Worm (Caenorhabditis elegans): ENCODE measurements around the gene F33C8.2.

Gene F33C8.2

ce11 chrX:14771682-14772081 lies 50.5 kb downstream of the F33C8.2 start, which contains the start of gene Y16B4A.2:
TSS of gene Y16B4A.2 (minus strand) at chrX:14771851.
- no peak for TF ChIP-seq lin-32 (GFP tag; optimal IDR thresholded peaks at IDR 0.05)
- TF ChIP-seq mep-1 (tag; optimal IDR thresholded peaks at IDR 0.05) = no peak
- no peak for TF ChIP-seq bed-3 (GFP tag; optimal IDR thresholded peaks at IDR 0.05)
- no peak for TF ChIP-seq mab-5 (tag; optimal IDR thresholded peaks at IDR 0.05)
- no peak for TF ChIP-seq drap-1 (GFP tag; optimal IDR thresholded peaks at IDR 0.05)
- TF ChIP-seq M03D4.4 (tag; optimal IDR thresholded peaks at IDR 0.05) = no peak
- no peak for TF ChIP-seq pha-4 (tag; optimal IDR thresholded peaks at IDR 0.05)
- no peak for TF ChIP-seq ceh-43 (GFP tag; optimal IDR thresholded peaks at IDR 0.05)

DNA sequence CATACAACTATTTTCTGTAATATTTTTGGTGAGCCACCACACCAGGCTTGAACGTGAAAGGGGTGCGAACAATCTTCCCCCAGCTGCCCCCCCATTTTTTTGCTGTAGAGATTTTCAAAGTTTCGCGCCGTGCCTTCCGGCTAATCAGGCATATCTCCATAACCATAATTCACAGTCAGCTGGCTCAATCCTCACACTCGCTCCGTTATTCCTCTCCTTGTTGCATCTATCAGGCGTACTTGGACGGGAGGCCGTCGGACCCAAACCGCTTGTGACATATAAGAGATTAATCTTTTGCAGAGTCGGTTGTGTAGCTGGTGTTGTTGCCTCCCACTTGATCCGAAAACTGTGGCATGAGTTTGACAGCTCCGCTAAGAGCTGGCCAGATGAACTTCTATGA lies 52.0 kb downstream of the F33C8.2 start, which contains the start of gene unc-3:
Gene unc-3 (plus strand): TSS at position 301 of the 400 bp plus-strand sequence.
- TF ChIP-seq nhr-28 (tag; optimal IDR thresholded peaks at IDR 0.05) (no peak), lsy-2 (tag; optimal IDR thresholded peaks at IDR 0.05) (no peak), sem-2 (GFP tag; optimal IDR thresholded peaks at IDR 0.05) (no peak), unc-120 (tag; optimal IDR thresholded peaks at IDR 0.05; ENCODE audit: poor library complexity, severe bottlenecking) (no peak), drap-1 (GFP tag; optimal IDR thresholded peaks at IDR 0.05) (no peak), lin-13 (tag; optimal IDR thresholded peaks at IDR 0.05) (no peak), nhr-12 (tag; optimal IDR thresholded peaks at IDR 0.05) (no peak), nhr-237 (tag; optimal IDR thresholded peaks at IDR 0.05) (no peak), bed-3 (GFP tag; optimal IDR thresholded peaks at IDR 0.05) (no peak), pha-4 (tag; optimal IDR thresholded peaks at IDR 0.05) (no peak), ham-2 (GFP tag; optimal IDR thresholded peaks at IDR 0.05) (no peak), unc-39 (tag; optimal IDR thresholded peaks at IDR 0.05) (no peak), nhr-2 (tag; optimal IDR thresholded peaks at IDR 0.05) (no peak), sptf-1 (tag; optimal IDR thresholded peaks at IDR 0.05) (no peak), mep-1 (tag; optimal IDR thresholded peaks at IDR 0.05) (no peak), unc-62 (GFP tag; optimal IDR thresholded peaks at IDR 0.05) (no peak), mab-5 (tag; optimal IDR thresholded peaks at IDR 0.05) (no peak), blmp-1 (tag; optimal IDR thresholded peaks at IDR 0.05) (no peak), ces-1 (GFP tag; optimal IDR thresholded peaks at IDR 0.05) (no peak)

- no peak for TF ChIP-seq sptf-1 (tag; optimal IDR thresholded peaks at IDR 0.05)
- TF ChIP-seq mab-5 (tag; optimal IDR thresholded peaks at IDR 0.05) = no peak
- TF ChIP-seq ces-1 (GFP tag; optimal IDR thresholded peaks at IDR 0.05) = no peak
- TF ChIP-seq pha-4 (tag; optimal IDR thresholded peaks at IDR 0.05) = no peak
- TF ChIP-seq ztf-11 (tag; optimal IDR thresholded peaks at IDR 0.05) = no peak
- TF ChIP-seq elt-3 (tag; optimal IDR thresholded peaks at IDR 0.05) = no peak
- no peak for TF ChIP-seq lin-32 (GFP tag; optimal IDR thresholded peaks at IDR 0.05)
- TF ChIP-seq drap-1 (GFP tag; optimal IDR thresholded peaks at IDR 0.05) = no peak
- no peak for TF ChIP-seq ham-2 (GFP tag; optimal IDR thresholded peaks at IDR 0.05)
- no peak for TF ChIP-seq sem-2 (GFP tag; optimal IDR thresholded peaks at IDR 0.05)
- no peak for TF ChIP-seq mls-2 (tag; optimal IDR thresholded peaks at IDR 0.05)
- TF ChIP-seq lsy-2 (tag; optimal IDR thresholded peaks at IDR 0.05) = no peak
- no peak for TF ChIP-seq nhr-2 (tag; optimal IDR thresholded peaks at IDR 0.05)
- TF ChIP-seq unc-120 (tag; optimal IDR thresholded peaks at IDR 0.05; ENCODE audit: poor library complexity, severe bottlenecking) = no peak
- TF ChIP-seq mep-1 (tag; optimal IDR thresholded peaks at IDR 0.05) = no peak
- TF ChIP-seq snpc-4 (tag; optimal IDR thresholded peaks at IDR 0.05) = no peak
- TF ChIP-seq flh-1 (GFP tag; optimal IDR thresholded peaks at IDR 0.05) = no peak
- no peak for TF ChIP-seq ceh-43 (GFP tag; optimal IDR thresholded peaks at IDR 0.05)
- TF ChIP-seq blmp-1 (tag; optimal IDR thresholded peaks at IDR 0.05) = no peak
- TF ChIP-seq nhr-28 (tag; optimal IDR thresholded peaks at IDR 0.05) = no peak
These were observed 54.0 kb downstream of the F33C8.2 start for ce11 chrX:14775222-14775621.

Measured in whole organism, mixed stage, embryonic.